Fruit fly (Drosophila melanogaster): ENCODE results near the gene Dref.

Dref gene

dm6 chr2L:9984078-9984772 is 17.2 kb upstream of the Dref start, which contains the start of gene bib (continued):
- TF ChIP-seq HLH4C (GFP tag; IDR thresholded peaks at IDR 0.05; ENCODE audit: partially characterized antibody) (no peak), Adf1 (GFP tag; IDR thresholded peaks at IDR 0.05) (peak; percentile 37; the same call in 1 of the 2 replicates), ro (GFP tag; IDR thresholded peaks at IDR 0.05) (no peak; the same call in 1 of the 2 replicates), CG18764 (GFP tag; optimal IDR thresholded peaks at IDR 0.05) (peak; percentile 71), CG1024 (GFP tag; IDR thresholded peaks at IDR 0.05) (no peak), HLHmδ (GFP tag; optimal IDR thresholded peaks at IDR 0.05) (peak; percentile 96), CG30403 (GFP tag; optimal IDR thresholded peaks at IDR 0.05) (peak; percentile 87), CG8359 (GFP tag; optimal IDR thresholded peaks at IDR 0.05; ENCODE audit: borderline replicate concordance) (peak; percentile 70), trem (tag; optimal IDR thresholded peaks at IDR 0.05) (peak; percentile 93), Lpt (GFP tag; optimal IDR thresholded peaks at IDR 0.05) (no peak), C15 (GFP tag; IDR thresholded peaks at IDR 0.05) (no peak), GATAe (GFP tag; conservative IDR thresholded peaks at IDR 0.05) (no peak), stwl (tag; optimal IDR thresholded peaks at IDR 0.05) (peak; percentile 46), NC2β (GFP tag; optimal IDR thresholded peaks at IDR 0.05) (peak; percentile 53), p53 (GFP tag; optimal IDR thresholded peaks at IDR 0.05) (no peak), CG15601 (tag; optimal IDR thresholded peaks at IDR 0.05) (peak; percentile 86), CG2712 (tag; optimal IDR thresholded peaks at IDR 0.05) (peak; percentile 95), ATbp (GFP tag; optimal IDR thresholded peaks at IDR 0.05) (peak; percentile 82), CG13775 (GFP tag; optimal IDR thresholded peaks at IDR 0.05) (peak; percentile 91), Opbp (GFP tag; IDR thresholded peaks at IDR 0.05; ENCODE audit: partially characterized antibody) (peak; percentile 49; the same call in 2 of the 3 replicates), cas (GFP tag; IDR thresholded peaks at IDR 0.05) (no peak), CG11695 (GFP tag; IDR thresholded peaks at IDR 0.05) (peak; percentile 69), lab (GFP tag; optimal IDR thresholded peaks at IDR 0.05) (peak; percentile 88), Pdp1 (GFP tag; optimal IDR thresholded peaks at IDR 0.05) (peak; percentile 14 to 57), CG4707 (GFP tag; optimal IDR thresholded peaks at IDR 0.05) (peak; percentile 52), Stat92E (GFP tag; optimal IDR thresholded peaks at IDR 0.05) (peak in 1 of 3 experiments; percentile 80), trh (GFP tag; optimal IDR thresholded peaks at IDR 0.05) (peak; percentile 32), az2 (GFP tag; optimal IDR thresholded peaks at IDR 0.05) (peak; percentile 89), Dip2 (GFP tag; IDR thresholded peaks at IDR 0.05) (no peak), CG18619 (GFP tag; optimal IDR thresholded peaks at IDR 0.05) (peak; percentile 86), tx (GFP tag; optimal IDR thresholded peaks at IDR 0.05) (peak; percentile 12), CG31365 (tag; optimal IDR thresholded peaks at IDR 0.05) (no peak), CG3407 (GFP tag; optimal IDR thresholded peaks at IDR 0.05) (peak; percentile 77), pum (GFP tag; optimal IDR thresholded peaks at IDR 0.05) (peak; percentile 6), Ssrp (tag; optimal IDR thresholded peaks at IDR 0.05) (peak; percentile 86), Hr3 (GFP tag; optimal IDR thresholded peaks at IDR 0.05) (peak; percentile 83), hbn (GFP tag; IDR thresholded peaks at IDR 0.05; ENCODE audit: partially characterized antibody) (no peak), ssp (GFP tag; IDR thresholded peaks at IDR 0.05) (peak; percentile 69), repo (GFP tag; optimal IDR thresholded peaks at IDR 0.05) (no peak), NfI (GFP tag; optimal IDR thresholded peaks at IDR 0.05) (peak; percentile 76), Side (GFP tag; optimal IDR thresholded peaks at IDR 0.05) (peak; percentile 41), CG6689 (GFP tag; IDR thresholded peaks at IDR 0.05) (peak; percentile 80), ap (GFP tag; IDR thresholded peaks at IDR 0.05) (no peak), BEAF-32 (GFP tag; optimal IDR thresholded peaks at IDR 0.05) (no peak), Nf-YB (GFP tag; optimal IDR thresholded peaks at IDR 0.05) (peak; percentile 70), pzg (GFP tag; optimal IDR thresholded peaks at IDR 0.05) (no peak), toy (GFP tag; IDR thresholded peaks at IDR 0.05) (no peak), sqz (GFP tag; optimal IDR thresholded peaks at IDR 0.05) (peak; percentile 78), Sry-β (GFP tag; optimal IDR thresholded peaks at IDR 0.05) (peak; percentile 85)

Measured in whole organism, embryonic.